Fruit fly (Drosophila melanogaster) Kc167 (cell line): ENCODE results near the gene CG14036.

ENCODE experiments used
- Myc ChIP-seq: fragments of >200 bp; optimal IDR thresholded peaks from 2 replicates; lab custom pipeline; 2017; ENCODE audit warnings: missing external identifiers
- Sin3A ChIP-seq: fragments of >200 bp; optimal IDR thresholded peaks from 2 replicates; lab custom pipeline; 2018; ENCODE audit warnings: missing external identifiers
- h ChIP-seq: fragments of >200 bp; optimal IDR thresholded peaks from 3 replicates; lab custom pipeline; 2018; ENCODE audit warnings: missing external identifiers
- insv ChIP-seq: fragments of >200 bp; optimal IDR thresholded peaks from 3 replicates; lab custom pipeline; 2018; ENCODE audit warnings: missing external identifiers
- ttk ChIP-seq: sonication (Bioruptor generic); optimal IDR thresholded peaks from 2 replicates; lab custom pipeline; 2017; ENCODE audit warnings: missing external identifiers

DNA sequence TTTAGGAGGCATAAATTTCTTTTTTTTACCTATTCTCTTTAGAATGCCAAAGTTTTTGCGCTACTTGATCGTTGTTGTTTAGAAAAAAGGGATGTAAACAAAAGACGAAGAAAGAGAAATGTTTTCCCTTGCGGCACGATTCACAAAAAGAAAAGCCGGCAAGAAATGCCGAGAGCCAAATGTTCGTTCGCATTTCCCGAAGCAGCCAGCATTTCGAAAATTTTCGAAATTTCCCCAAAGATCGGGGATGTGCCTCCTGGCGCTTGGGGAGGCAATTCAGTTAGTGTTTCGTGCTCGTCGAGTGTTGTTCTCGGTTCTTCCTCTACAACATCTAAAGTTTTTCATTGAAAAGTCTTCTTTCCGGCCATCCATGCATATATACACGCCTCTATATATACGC, 45.8 kb upstream of the CG14036 start, which contains the start of gene Msp300:
- no peak for TF ChIP-seq h (lab: Kevin White, UChicago)
- TF ChIP-seq Myc (lab: Kevin White, UChicago): no peak
- no peak for TF ChIP-seq insv
- no peak for TF ChIP-seq ttk (lab: Kevin White, UChicago)
- TF ChIP-seq Sin3A (lab: Kevin White, UChicago): no peak
